Fruit fly (Drosophila melanogaster) whole organism, embryonic: ENCODE data around the gene CG43245.

Experiments
- CG10366 ChIP-seq: fragments of 200-800 bp; sonication (Bioruptor generic); IDR thresholded peaks from 2 replicates; pipeline ENCODE4 v1.3.6; 2022; ENCODE audit warnings: missing biosample characterization, missing genetic modification characterization
- CG12299 ChIP-seq: fragments of 200-800 bp; sonication (Bioruptor generic); optimal IDR thresholded peaks from 2 replicates; lab custom pipeline; 2018; ENCODE audit warnings: missing biosample characterization, mild to moderate bottlenecking, missing genetic modification characterization
- CG14050 ChIP-seq: fragments of 200-800 bp; sonication (Bioruptor generic); IDR thresholded peaks from 3 replicates; pipeline ENCODE4 v1.3.6; 2022; ENCODE audit warnings: missing biosample characterization, missing genetic modification characterization
- CG1529 ChIP-seq: fragments of 200-800 bp; sonication (Bioruptor generic); optimal IDR thresholded peaks from 3 replicates; lab custom pipeline; 2018; ENCODE audit warnings: missing biosample characterization, missing genetic modification characterization
- CG17361 ChIP-seq: fragments of 200-800 bp; sonication (Bioruptor generic); IDR thresholded peaks from 3 replicates; pipeline ENCODE4 v1.3.6; 2022; ENCODE audit warnings: missing biosample characterization, missing genetic modification characterization
- CG2199 ChIP-seq: fragments of 200-800 bp; sonication (Bioruptor generic); IDR thresholded peaks from 3 replicates; pipeline ENCODE4 v1.3.6; 2022; ENCODE audit warnings: missing biosample characterization, missing genetic modification characterization
- CG30431 ChIP-seq: fragments of 200-800 bp; sonication (Bioruptor generic); optimal IDR thresholded peaks from 2 replicates; lab custom pipeline; 2017; ENCODE audit warnings: missing biosample characterization, missing genetic modification characterization
- CG3065 ChIP-seq: fragments of 200-800 bp; sonication (Bioruptor generic); optimal IDR thresholded peaks from 2 replicates; lab custom pipeline; 2016; ENCODE audit warnings: missing biosample characterization, missing genetic modification characterization
- CG32767 ChIP-seq: fragments of 200-800 bp; sonication (Bioruptor generic); IDR thresholded peaks from 2 replicates; pipeline ENCODE4 v1.3.6; 2022; ENCODE audit warnings: missing biosample characterization, missing genetic modification characterization
- CG3726 ChIP-seq: fragments of 200-800 bp; sonication (Bioruptor generic); IDR thresholded peaks from 3 replicates; pipeline ENCODE4, ENCODE4 v1.3.6; 2022; ENCODE audit warnings: missing biosample characterization, missing genetic modification characterization
- CG4360 ChIP-seq: fragments of 200-800 bp; sonication (Bioruptor generic); IDR thresholded peaks from 2 replicates; pipeline ENCODE4 v1.3.6; 2022; ENCODE audit warnings: missing biosample characterization, missing genetic modification characterization
- CoRest ChIP-seq: fragments of 200-800 bp; sonication (Bioruptor generic); optimal IDR thresholded peaks from 3 replicates; lab custom pipeline; 2018; ENCODE audit warnings: missing biosample characterization, mild to moderate bottlenecking, missing genetic modification characterization, moderate library complexity
- Dp ChIP-seq: fragments of 200-800 bp; sonication (Bioruptor generic); optimal IDR thresholded peaks from 2 replicates; lab custom pipeline; 2018; ENCODE audit warnings: missing biosample characterization, mild to moderate bottlenecking, missing genetic modification characterization, moderate library complexity
- Drgx ChIP-seq: fragments of 200-800 bp; sonication (Bioruptor generic); IDR thresholded peaks from 2 replicates; pipeline ENCODE4 v1.3.6; 2022; ENCODE audit warnings: missing biosample characterization, missing genetic modification characterization
- Eip74EF ChIP-seq, 2 experiments: fragments of 200-800 bp in 1 of 2; fragments of >200 bp in 1 of 2; sonication (Bioruptor generic) in 1 of 2; optimal IDR thresholded peaks; 2 replicates each; lab custom pipeline; 2017 to 2019; ENCODE audit warnings: missing biosample characterization in 2 of 2, missing genetic modification characterization in 2 of 2, mild to moderate bottlenecking in 1 of 2, moderate library complexity in 1 of 2
- Hand ChIP-seq: fragments of 200-800 bp; sonication (Bioruptor generic); optimal IDR thresholded peaks from 2 replicates; lab custom pipeline; 2017; ENCODE audit warnings: mild to moderate bottlenecking, missing biosample characterization, missing genetic modification reagents, missing genetic modification characterization
- HmgZ ChIP-seq: fragments of 200-800 bp; sonication (Bioruptor generic); optimal IDR thresholded peaks from 2 replicates; lab custom pipeline; 2018; ENCODE audit warnings: missing biosample characterization, mild to moderate bottlenecking, missing genetic modification characterization
- Lim3 ChIP-seq: fragments of 200-800 bp; sonication (Bioruptor generic); IDR thresholded peaks from 2 replicates; pipeline ENCODE4 v1.3.6; 2022; ENCODE audit warnings: missing biosample characterization, missing genetic modification characterization
- Med ChIP-seq: fragments of 200-800 bp; sonication (Bioruptor generic); peaks from one replicate; lab custom pipeline; 2016; ENCODE audit warnings: missing biosample characterization, missing genetic modification characterization, mild to moderate bottlenecking, inconsistent platforms, moderate library complexity
- Pdp1 ChIP-seq, 2 experiments: fragments of 200-800 bp; sonication (Bioruptor generic); optimal IDR thresholded peaks; 3 replicates each; lab custom pipeline; 2016; ENCODE audit warnings: missing biosample characterization in 2 of 2, missing genetic modification characterization in 2 of 2, mild to moderate bottlenecking in 1 of 2, moderate library complexity in 1 of 2
- Poxn ChIP-seq: fragments of 200-800 bp; sonication (Bioruptor generic); IDR thresholded peaks from 2 replicates; pipeline ENCODE4 v1.3.6; 2022; ENCODE audit warnings: missing biosample characterization, missing genetic modification characterization
- Xrp1 ChIP-seq: fragments of 200-800 bp; sonication (Bioruptor generic); IDR thresholded peaks from 2 replicates; pipeline ENCODE4 v1.3.6; 2022; ENCODE audit warnings: missing biosample characterization, missing genetic modification characterization
- ab ChIP-seq: fragments of 200-800 bp; sonication (Bioruptor generic); optimal IDR thresholded peaks from 2 replicates; lab custom pipeline; 2016; ENCODE audit warnings: missing biosample characterization, missing genetic modification characterization
- abd-A ChIP-seq: fragments of 200-800 bp; sonication (Bioruptor generic); optimal IDR thresholded peaks from 3 replicates; lab custom pipeline; 2019; ENCODE audit warnings: missing biosample characterization, mild to moderate bottlenecking, missing genetic modification characterization, moderate library complexity
- bbx ChIP-seq: fragments of 200-800 bp; sonication (Bioruptor generic); IDR thresholded peaks from 2 replicates; pipeline ENCODE4 v1.3.6; 2022; ENCODE audit warnings: missing biosample characterization, missing genetic modification characterization; ENCODE audit not compliant: partially characterized antibody
- chinmo ChIP-seq: fragments of 200-800 bp; sonication (Bioruptor generic); IDR thresholded peaks from 4 replicates; pipeline ENCODE4 v1.3.6; 2022; ENCODE audit warnings: missing biosample characterization, missing genetic modification characterization; ENCODE audit not compliant: partially characterized antibody
- chm ChIP-seq: fragments of 200-800 bp; sonication (Bioruptor generic); IDR thresholded peaks from 2 replicates; pipeline ENCODE4 v1.3.6; 2022; ENCODE audit warnings: missing biosample characterization, missing genetic modification characterization
- ci ChIP-seq: fragments of 200-800 bp; sonication (Bioruptor generic); IDR thresholded peaks from 3 replicates; pipeline ENCODE4 v1.3.6; 2022; ENCODE audit warnings: missing biosample characterization, missing genetic modification characterization
- crol ChIP-seq: fragments of 200-800 bp; sonication (Bioruptor generic); IDR thresholded peaks from 2 replicates; pipeline ENCODE4 v1.3.6; 2022; ENCODE audit warnings: missing biosample characterization, missing genetic modification characterization
- gem ChIP-seq: fragments of 200-800 bp; sonication (Bioruptor generic); optimal IDR thresholded peaks from 2 replicates; lab custom pipeline; 2019; ENCODE audit warnings: missing biosample characterization, mild to moderate bottlenecking, missing genetic modification characterization, moderate library complexity
- kay ChIP-seq: fragments of 200-800 bp; sonication (Bioruptor generic); optimal IDR thresholded peaks from 2 replicates; lab custom pipeline; 2016; ENCODE audit warnings: missing biosample characterization, missing genetic modification characterization
- org-1 ChIP-seq: fragments of 200-800 bp; sonication (Bioruptor generic); optimal IDR thresholded peaks from 2 replicates; lab custom pipeline; 2017; ENCODE audit warnings: missing biosample characterization, missing genetic modification characterization
- pan ChIP-seq, 4 experiments: fragments of >200 bp in 3 of 4; fragments of 200-800 bp in 1 of 4; sonication (Bioruptor generic) in 1 of 4; optimal IDR thresholded peaks in 3 of 4; IDR thresholded peaks in 1 of 4; 2 replicates each; pipeline versions ENCODE4 v1.3.6 to Lab custom; 2017 to 2022; ENCODE audit warnings: missing biosample characterization in 2 of 4, missing genetic modification characterization in 2 of 4, mixed read lengths in 1 of 4
- rib ChIP-seq: fragments of 200-800 bp; sonication (Bioruptor generic); IDR thresholded peaks from 2 replicates; pipeline ENCODE4 v1.3.6; 2022; ENCODE audit warnings: missing biosample characterization, missing genetic modification characterization
- sd ChIP-seq: fragments of 200-800 bp; sonication (Bioruptor generic); optimal IDR thresholded peaks from 3 replicates; lab custom pipeline; 2018; ENCODE audit warnings: missing biosample characterization, mild to moderate bottlenecking, missing genetic modification characterization, moderate library complexity
- sens-2 ChIP-seq: fragments of 200-800 bp; sonication (Bioruptor generic); IDR thresholded peaks from 2 replicates; pipeline ENCODE4 v1.3.6; 2022; ENCODE audit warnings: missing biosample characterization, missing genetic modification characterization
- seq ChIP-seq: fragments of 200-800 bp; sonication (Bioruptor generic); IDR thresholded peaks from 2 replicates; pipeline ENCODE4 v1.3.6; 2022; ENCODE audit warnings: missing biosample characterization, missing genetic modification characterization
- sima ChIP-seq: fragments of 200-800 bp; sonication (Bioruptor generic); optimal IDR thresholded peaks from 2 replicates; lab custom pipeline; 2016; ENCODE audit warnings: missing biosample characterization, missing genetic modification characterization
- sqz ChIP-seq: fragments of 200-800 bp; sonication (Bioruptor generic); optimal IDR thresholded peaks from 3 replicates; lab custom pipeline; 2018; ENCODE audit warnings: missing biosample characterization, mild to moderate bottlenecking, missing genetic modification characterization
- ttk ChIP-seq: fragments of 200-800 bp; sonication (Bioruptor generic); IDR thresholded peaks from 2 replicates; pipeline ENCODE4 v2.1.2; 2022; ENCODE audit warnings: missing biosample characterization, missing genetic modification characterization
- tup ChIP-seq: fragments of 200-800 bp; sonication (Bioruptor generic); optimal IDR thresholded peaks from 2 replicates; lab custom pipeline; 2016; ENCODE audit warnings: missing biosample characterization, mild to moderate bottlenecking, missing genetic modification characterization, moderate library complexity
- twi ChIP-seq: fragments of 200-800 bp; optimal IDR thresholded peaks from 2 replicates; lab custom pipeline; 2019; ENCODE audit warnings: missing biosample characterization, mild to moderate bottlenecking, missing genetic modification characterization, moderate library complexity
- vnd ChIP-seq: fragments of 200-800 bp; sonication (Bioruptor generic); IDR thresholded peaks from 3 replicates; pipeline ENCODE4 v1.3.6; 2022; ENCODE audit warnings: missing biosample characterization, missing genetic modification characterization; ENCODE audit not compliant: partially characterized antibody
- z ChIP-seq: fragments of 200-800 bp; sonication (Bioruptor generic); IDR thresholded peaks from 3 replicates; pipeline ENCODE4 v1.3.6; 2022; ENCODE audit warnings: missing biosample characterization, missing genetic modification characterization

Gene CG43245

DNA sequence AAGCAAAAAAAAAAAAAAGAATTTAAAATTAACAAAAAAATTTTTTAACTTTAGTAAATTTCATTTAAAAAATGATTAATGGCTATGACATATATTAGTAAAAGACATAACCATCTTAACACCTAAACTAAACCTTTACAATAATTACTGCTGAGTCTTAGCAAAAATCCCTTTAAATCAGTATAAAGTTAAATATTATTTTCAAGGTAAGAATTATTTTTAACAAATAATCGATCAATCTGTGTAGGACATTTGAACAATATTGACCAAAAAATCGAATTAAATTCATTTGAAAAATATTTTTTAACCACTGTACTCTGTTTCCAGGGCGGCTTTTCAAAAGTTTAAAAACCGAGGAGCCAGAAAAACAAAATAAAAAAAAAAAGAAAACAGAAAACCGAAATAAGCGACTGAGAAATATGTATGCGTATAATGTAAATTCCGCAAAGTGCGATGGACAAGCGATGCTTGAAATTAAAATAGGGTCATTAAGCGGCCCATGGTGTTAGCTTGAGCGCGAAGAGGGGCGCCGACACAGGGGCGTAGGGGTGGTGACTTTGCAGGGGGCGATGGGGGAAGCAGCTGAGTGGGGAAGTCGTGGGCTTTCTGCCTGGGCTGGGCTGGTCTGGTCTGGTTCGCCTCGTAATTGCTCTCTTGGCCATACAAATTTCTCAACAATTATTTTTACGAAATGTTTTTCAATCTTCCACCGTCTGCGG lies 14.4 kb downstream of the CG43245 start (continued):
- TF ChIP-seq bbx (GFP tag; lab: Robert Waterston, UW) (no peak), gem (peak; percentile 67), CG10366 (GFP tag; lab: Robert Waterston, UW) (no peak), CG3726 (GFP tag; lab: Robert Waterston, UW) (no peak), CG17361 (GFP tag; lab: Robert Waterston, UW) (peak; percentile 75), org-1 (GFP tag; lab: Kevin White, UChicago) (no peak), CG12299 (tag; lab: Kevin White, UChicago) (no peak), chinmo (GFP tag; lab: Robert Waterston, UW) (no peak), Xrp1 (GFP tag; lab: Robert Waterston, UW) (no peak), Eip74EF (GFP tag; optimal IDR thresholded peaks at IDR 0.05; lab: Kevin White, UChicago) (no peak), CG3065 (GFP tag; lab: Kevin White, UChicago) (no peak), abd-A (tag; lab: Kevin White, UChicago) (no peak), CG14050 (no peak), sqz (GFP tag; lab: Kevin White, UChicago) (no peak)

DNA sequence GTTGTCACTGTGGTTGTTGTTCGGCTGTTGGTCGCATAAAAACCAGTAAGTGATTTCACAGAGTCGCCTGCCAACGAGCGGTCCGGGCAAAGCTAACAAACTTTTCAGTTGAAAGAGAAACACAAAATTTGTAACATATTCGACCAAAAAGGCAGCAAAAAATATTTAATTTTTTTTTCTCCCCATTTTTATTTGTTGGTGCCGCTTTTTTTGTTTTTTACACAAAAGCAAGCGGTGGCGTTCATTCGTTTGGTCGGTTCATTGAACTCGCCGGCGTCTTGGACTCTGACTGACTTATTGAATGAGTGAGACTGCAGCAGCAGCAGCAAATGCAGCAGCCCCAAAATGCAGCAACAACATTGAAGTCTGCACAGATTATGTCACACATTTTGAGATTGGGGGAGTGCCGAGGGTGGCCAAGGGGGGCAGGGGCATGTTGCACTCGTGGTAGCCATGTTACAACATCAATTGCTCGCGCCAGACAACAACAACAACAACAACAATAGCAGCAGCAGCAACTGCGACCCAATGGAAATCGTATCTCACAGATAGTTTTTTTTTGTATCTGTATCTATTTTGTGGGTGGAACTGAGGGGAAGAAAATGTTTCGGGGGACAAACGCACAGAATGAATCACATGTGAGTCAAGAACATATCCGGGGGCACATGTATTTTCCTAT lies 16.1 kb downstream of the CG43245 start:
- TF ChIP-seq sd (no peak), CG4360 (GFP tag; lab: Robert Waterston, UW) (peak; percentile 84), sima (GFP tag; lab: Kevin White, UChicago) (no peak), Drgx (GFP tag; lab: Robert Waterston, UW) (peak; percentile 64; the same call in 1 of the 2 replicates), kay (GFP tag; lab: Kevin White, UChicago) (peak; percentile 10), HmgZ (tag; lab: Kevin White, UChicago) (no peak), ab (GFP tag; lab: Kevin White, UChicago) (no peak), z (GFP tag; lab: Robert Waterston, UW) (peak; percentile 44; the same call in 1 of the 3 replicates), seq (GFP tag; lab: Robert Waterston, UW) (no peak), Pdp1 (GFP tag; optimal IDR thresholded peaks at IDR 0.05; lab: Kevin White, UChicago) (peak in 1 of 2 experiments; percentile 86), Hand (GFP tag; lab: Kevin White, UChicago) (no peak), chm (GFP tag; lab: Robert Waterston, UW) (peak; percentile 37; the same call in 1 of the 2 replicates), sens-2 (GFP tag; lab: Robert Waterston, UW) (0 out of 2 replicates have a peak, but pooled peaks have one; percentile 7), crol (GFP tag; lab: Robert Waterston, UW) (peak; percentile 87), twi (tag; lab: Kevin White, UChicago) (peak; percentile 39), ttk (peak; percentile 16; the same call in 1 of the 2 replicates), tup (no peak), ci (0 out of 3 replicates have a peak, but pooled peaks have one; percentile 27), CG1529 (GFP tag; lab: Kevin White, UChicago) (no peak), sqz (GFP tag; lab: Kevin White, UChicago) (no peak), rib (GFP tag; lab: Robert Waterston, UW) (no peak), Med (peak; percentile 39), CG2199 (GFP tag; lab: Robert Waterston, UW) (peak; percentile 57; the same call in 1 of the 3 replicates), Poxn (GFP tag; lab: Robert Waterston, UW) (no peak), Lim3 (GFP tag; lab: Robert Waterston, UW) (no peak), abd-A (tag; lab: Kevin White, UChicago) (no peak), vnd (no peak), Dp (no peak), pan (optimal IDR thresholded peaks at IDR 0.05; lab: Kevin White, UChicago) (no peak), pan (GFP tag; optimal IDR thresholded peaks at IDR 0.05 in 1 of 2, IDR thresholded peaks at IDR 0.05 in 1 of 2) (no peak), CG32767 (no peak; the same call in 1 of the 2 replicates), CoRest (tag; lab: Kevin White, UChicago) (no peak), CG30431 (no peak)
